Worm (Caenorhabditis elegans) whole organism, late embryonic: ENCODE results near the gene B0222.11.

Source experiments
- C38D4.7 ChIP-seq: fragments of 200-800 bp; sonication (Bioruptor generic); optimal IDR thresholded peaks from 2 replicates; lab custom pipeline; 2018; ENCODE audit warnings: mild to moderate bottlenecking, missing genetic modification characterization, moderate library complexity, missing compliant biosample characterization
- F13H6.1 ChIP-seq: sonication (generic microtip); optimal IDR thresholded peaks from 2 replicates; lab custom pipeline; 2016; ENCODE audit warnings: missing genetic modification characterization, missing compliant biosample characterization
- Y22D7AL.16 ChIP-seq: sonication (generic microtip); optimal IDR thresholded peaks from 2 replicates; lab custom pipeline; 2016; ENCODE audit warnings: missing genetic modification characterization, missing compliant biosample characterization
- ahr-1 ChIP-seq: sonication (generic microtip); optimal IDR thresholded peaks from 2 replicates; lab custom pipeline; 2016; ENCODE audit warnings: missing genetic modification characterization, missing compliant biosample characterization
- ama-1 ChIP-seq: fragments of 150-350 bp; optimal IDR thresholded peaks from 2 replicates; lab custom pipeline; 2014
- ceh-18 ChIP-seq: sonication (generic microtip); optimal IDR thresholded peaks from 2 replicates; lab custom pipeline; 2016; ENCODE audit warnings: missing genetic modification characterization, missing compliant biosample characterization
- ceh-24 ChIP-seq: sonication (generic microtip); optimal IDR thresholded peaks from 2 replicates; lab custom pipeline; 2016; ENCODE audit warnings: mild to moderate bottlenecking, missing genetic modification characterization, missing compliant biosample characterization
- ceh-30 ChIP-seq: fragments of 150-350 bp; optimal IDR thresholded peaks from 2 replicates; lab custom pipeline; 2014; ENCODE audit warnings: missing biosample characterization, missing genetic modification characterization
- ceh-48 ChIP-seq: sonication (generic microtip); optimal IDR thresholded peaks from 2 replicates; lab custom pipeline; 2016; ENCODE audit warnings: missing genetic modification characterization, inconsistent platforms, missing compliant biosample characterization
- elt-2 ChIP-seq: sonication (generic microtip); optimal IDR thresholded peaks from 2 replicates; lab custom pipeline; 2016; ENCODE audit warnings: missing genetic modification reagents, missing genetic modification characterization, missing compliant biosample characterization
- fkh-6 ChIP-seq: sonication (generic microtip); optimal IDR thresholded peaks from 2 replicates; lab custom pipeline; 2016; ENCODE audit warnings: missing genetic modification characterization, missing compliant biosample characterization
- hlh-13 ChIP-seq: fragments of 200-800 bp; sonication (Bioruptor generic); optimal IDR thresholded peaks from 2 replicates; lab custom pipeline; 2018; ENCODE audit warnings: mild to moderate bottlenecking, missing genetic modification characterization, missing compliant biosample characterization
- hlh-15 ChIP-seq: sonication (generic microtip); optimal IDR thresholded peaks from 2 replicates; lab custom pipeline; 2016; ENCODE audit warnings: missing genetic modification characterization, missing compliant biosample characterization
- hlh-30 ChIP-seq: sonication (generic microtip); optimal IDR thresholded peaks from 2 replicates; lab custom pipeline; 2017; ENCODE audit warnings: antibody characterized with exemption, missing genetic modification characterization, missing compliant biosample characterization; ENCODE audit not compliant: insufficient read depth
- hlh-6 ChIP-seq: sonication (generic microtip); optimal IDR thresholded peaks from 2 replicates; lab custom pipeline; 2016; ENCODE audit warnings: missing genotype, missing genetic modification characterization, missing compliant biosample characterization
- lim-6 ChIP-seq: sonication (generic microtip); optimal IDR thresholded peaks from 2 replicates; lab custom pipeline; 2016; ENCODE audit warnings: missing genetic modification characterization, missing compliant biosample characterization
- madf-2 ChIP-seq: sonication (generic microtip); optimal IDR thresholded peaks from 2 replicates; lab custom pipeline; 2017; ENCODE audit warnings: missing genetic modification characterization, missing compliant biosample characterization
- mec-3 ChIP-seq: sonication (generic microtip); optimal IDR thresholded peaks from 2 replicates; lab custom pipeline; 2016; ENCODE audit warnings: borderline replicate concordance, missing genetic modification characterization, missing compliant biosample characterization
- nfya-1 ChIP-seq: sonication (generic microtip); optimal IDR thresholded peaks from 2 replicates; lab custom pipeline; 2017; ENCODE audit warnings: missing genetic modification characterization, mild to moderate bottlenecking, missing compliant biosample characterization, antibody characterized with exemption, moderate library complexity
- nhr-11 ChIP-seq: fragments of 150-350 bp; optimal IDR thresholded peaks from 2 replicates; lab custom pipeline; 2014; ENCODE audit warnings: missing biosample characterization, missing genetic modification characterization
- nhr-232 ChIP-seq: sonication (generic microtip); optimal IDR thresholded peaks from 2 replicates; lab custom pipeline; 2016; ENCODE audit warnings: missing genetic modification characterization, missing compliant biosample characterization
- pag-3 ChIP-seq: sonication (generic microtip); optimal IDR thresholded peaks from 2 replicates; lab custom pipeline; 2016; ENCODE audit warnings: missing compliant biosample characterization, missing genetic modification characterization, borderline replicate concordance
- pax-1 ChIP-seq: fragments of 150-350 bp; optimal IDR thresholded peaks from 2 replicates; lab custom pipeline; 2014; ENCODE audit warnings: missing biosample characterization, missing genetic modification characterization
- pros-1 ChIP-seq: fragments of 150-350 bp; optimal IDR thresholded peaks from 2 replicates; lab custom pipeline; 2014; ENCODE audit warnings: missing biosample characterization, missing genetic modification reagents, missing genetic modification characterization
- ref-2 ChIP-seq: sonication (generic microtip); optimal IDR thresholded peaks from 2 replicates; lab custom pipeline; 2016; ENCODE audit warnings: missing genetic modification characterization, missing compliant biosample characterization
- rnt-1 ChIP-seq: sonication (generic microtip); optimal IDR thresholded peaks from 2 replicates; lab custom pipeline; 2016; ENCODE audit warnings: missing genetic modification characterization, missing compliant biosample characterization
- sdc-2 ChIP-seq: sonication (generic microtip); optimal IDR thresholded peaks from 2 replicates; lab custom pipeline; 2016; ENCODE audit warnings: missing genotype, missing genetic modification characterization, missing compliant biosample characterization
- syd-9 ChIP-seq: sonication (generic microtip); optimal IDR thresholded peaks from 2 replicates; lab custom pipeline; 2016; ENCODE audit warnings: mild to moderate bottlenecking, missing genetic modification characterization, moderate library complexity, missing compliant biosample characterization
- tbx-2 ChIP-seq: sonication (generic microtip); optimal IDR thresholded peaks from 2 replicates; lab custom pipeline; 2016; ENCODE audit warnings: missing genetic modification characterization, missing compliant biosample characterization
- tbx-7 ChIP-seq: sonication (generic microtip); optimal IDR thresholded peaks from 2 replicates; lab custom pipeline; 2016; ENCODE audit warnings: missing genotype, missing genetic modification characterization, missing compliant biosample characterization
- unc-42 ChIP-seq: sonication (generic microtip); optimal IDR thresholded peaks from 2 replicates; lab custom pipeline; 2016; ENCODE audit warnings: missing genotype, missing genetic modification characterization, missing compliant biosample characterization
- unc-55 ChIP-seq: sonication (generic microtip); optimal IDR thresholded peaks from 2 replicates; lab custom pipeline; 2017; ENCODE audit warnings: missing biosample characterization, missing genetic modification reagents, missing genetic modification characterization
- zip-5 ChIP-seq: sonication (generic microtip); optimal IDR thresholded peaks from 2 replicates; lab custom pipeline; 2016; ENCODE audit warnings: missing genetic modification characterization, missing compliant biosample characterization
- ztf-16 ChIP-seq: sonication (generic microtip); optimal IDR thresholded peaks from 2 replicates; lab custom pipeline; 2017; ENCODE audit warnings: missing genetic modification characterization, missing compliant biosample characterization

The B0222.11 gene

DNA sequence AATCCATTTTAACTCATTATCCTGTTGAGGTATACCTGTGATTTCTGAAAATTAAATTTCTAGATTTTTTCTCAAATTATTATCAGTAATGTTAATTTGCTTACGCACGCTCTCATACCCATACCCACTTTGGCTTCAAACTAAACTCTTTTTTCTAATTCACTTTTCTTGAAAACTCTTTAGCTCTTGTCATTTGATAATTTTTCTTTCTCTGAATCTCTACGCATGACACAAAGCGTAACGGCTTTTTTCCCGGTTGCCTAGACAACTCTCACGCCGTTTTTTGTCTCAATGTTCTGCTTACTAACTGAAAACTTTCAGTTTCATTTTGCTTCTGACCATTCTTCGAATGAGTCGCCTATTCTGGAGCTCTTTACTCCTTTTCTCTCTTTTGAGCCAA, 34.0 kb downstream of the B0222.11 start, which contains the start of gene B0222.1:
B0222.1 (plus strand) TSS at position 306 of the 400 bp plus-strand sequence.
- no peak for TF ChIP-seq hlh-30
- no peak for TF ChIP-seq hlh-6 (tag; lab: Kevin White, UChicago)
- TF ChIP-seq nfya-1 (tag; lab: Kevin White, UChicago): no peak
- TF ChIP-seq sdc-2 (tag; lab: Kevin White, UChicago): no peak
- TF ChIP-seq lim-6: no peak
- no peak for TF ChIP-seq ahr-1 (tag; lab: Kevin White, UChicago)
- TF ChIP-seq zip-5 (tag; lab: Kevin White, UChicago): no peak
- TF ChIP-seq unc-55: no peak
- no peak for TF ChIP-seq pax-1 (tag; lab: Kevin White, UChicago)
- TF ChIP-seq, all 69 proteins: peak for 0

DNA sequence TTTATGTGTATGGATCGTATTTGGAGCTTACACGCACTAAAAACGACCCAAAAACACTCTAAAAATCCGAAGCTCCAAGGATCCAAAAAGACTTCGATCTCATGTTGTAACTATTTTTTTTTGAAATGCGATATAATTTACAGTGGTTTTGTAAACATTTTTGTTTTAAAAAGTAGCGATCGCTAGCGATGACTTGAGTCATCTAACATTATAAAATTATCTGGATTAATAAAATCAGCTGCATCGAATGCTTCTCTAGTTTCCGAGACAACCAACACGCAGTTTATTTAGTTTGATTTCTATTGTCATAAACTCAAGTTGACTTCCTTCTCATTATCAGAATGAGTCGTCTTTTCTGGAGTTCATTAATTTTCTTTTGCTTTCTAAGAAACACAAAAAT, 35.9 kb downstream of the B0222.11 start, which contains the start of gene F21C10.1:
F21C10.1 (plus strand) TSS at position 301 of the 400 bp plus-strand sequence.
- TF ChIP-seq C38D4.7 (GFP tag; lab: Kevin White, UChicago): no peak
- TF ChIP-seq madf-2 (tag; lab: Kevin White, UChicago): no peak
- TF ChIP-seq pag-3 (tag; lab: Kevin White, UChicago): no peak
- TF ChIP-seq ref-2 (tag; lab: Kevin White, UChicago): no peak
- TF ChIP-seq hlh-15 (tag; lab: Kevin White, UChicago): no peak
- TF ChIP-seq mec-3 (tag; lab: Kevin White, UChicago): no peak
- no peak for TF ChIP-seq F13H6.1 (tag; lab: Kevin White, UChicago)
- TF ChIP-seq nhr-232: no peak
- no peak for TF ChIP-seq Y22D7AL.16 (tag; lab: Kevin White, UChicago)
- TF ChIP-seq rnt-1 (tag; lab: Kevin White, UChicago): no peak
- TF ChIP-seq ceh-18: no peak
- TF ChIP-seq fkh-6: no peak
- no peak for TF ChIP-seq syd-9 (tag; lab: Kevin White, UChicago)
- no peak for TF ChIP-seq nhr-11 (tag; lab: Kevin White, UChicago)
- no peak for TF ChIP-seq ztf-16 (tag; lab: Kevin White, UChicago)
- no peak for TF ChIP-seq elt-2
- TF ChIP-seq hlh-13 (GFP tag; lab: Kevin White, UChicago): no peak

DNA sequence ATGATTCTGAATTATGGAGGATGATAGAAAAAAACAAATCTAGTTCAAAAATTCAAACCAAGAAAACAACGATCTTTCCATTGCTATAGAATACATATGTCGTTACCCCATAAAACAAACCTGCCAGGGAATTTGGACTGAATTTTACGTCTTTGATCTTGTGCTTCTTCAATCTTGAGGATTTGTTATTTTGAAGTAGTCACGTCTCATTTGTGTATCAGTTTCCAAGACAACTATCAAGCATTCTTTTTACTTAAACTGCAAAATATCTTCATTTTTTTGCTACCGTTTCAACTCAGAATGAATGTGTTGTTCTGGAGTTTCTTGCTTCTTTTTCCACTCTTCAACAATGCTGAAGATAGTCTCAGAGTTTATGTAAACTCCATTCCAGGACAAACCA, 37.2 kb downstream of the B0222.11 start, which contains the start of gene F21C10.19:
F21C10.19 (plus strand) TSS at position 301 of the 400 bp plus-strand sequence.
- no peak for TF ChIP-seq tbx-2 (tag; lab: Kevin White, UChicago)

DNA sequence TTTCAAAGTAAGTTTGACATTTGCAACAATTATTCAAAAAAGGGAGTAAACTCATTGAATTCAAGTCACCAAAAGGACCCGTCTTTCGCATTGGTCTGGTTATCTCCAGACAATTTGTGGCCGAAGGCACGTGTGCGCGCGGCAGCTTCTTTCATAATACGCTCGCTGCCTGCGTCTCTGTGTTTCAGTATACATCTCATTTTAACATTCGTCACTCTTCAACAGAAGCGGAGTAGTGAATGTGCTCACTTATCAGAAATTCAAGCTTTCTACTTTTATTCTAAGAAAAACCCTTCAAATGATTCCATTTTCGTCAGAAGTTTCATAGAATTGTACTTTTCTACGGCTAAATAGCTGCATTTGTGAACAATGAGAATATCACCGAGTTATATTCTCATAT, 39.4 kb downstream of the B0222.11 start:
- TF ChIP-seq ceh-48 (tag; lab: Kevin White, UChicago) (no peak), tbx-7 (tag; lab: Kevin White, UChicago) (no peak), ceh-18 (no peak), ref-2 (tag; lab: Kevin White, UChicago) (no peak), ama-1 (lab: Kevin White, UChicago) (no peak), hlh-30 (peak; percentile 27), unc-42 (tag; lab: Kevin White, UChicago) (peak; percentile 40)

DNA sequence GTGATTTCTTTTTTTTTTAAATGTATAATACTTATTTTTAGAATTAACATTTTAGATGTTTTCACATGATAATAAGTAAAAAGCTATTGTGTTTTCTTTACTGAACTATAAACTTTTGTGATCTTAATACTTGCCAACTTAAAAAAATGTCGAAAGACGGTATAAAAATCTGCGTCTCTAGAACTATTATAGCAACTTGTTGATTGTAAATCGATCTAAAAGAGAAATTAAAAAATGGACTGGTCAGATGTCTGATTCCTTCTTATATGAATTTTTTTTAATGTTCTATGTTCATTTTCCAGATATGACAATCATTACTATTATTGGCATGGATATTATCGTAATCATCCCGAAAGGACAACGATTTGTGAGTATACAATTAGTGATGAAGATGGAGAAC, 40.2 kb downstream of the B0222.11 start, which contains the start of gene F21C10.3:
F21C10.3 (plus strand) TSS at position 301 of the 400 bp plus-strand sequence.
- TF ChIP-seq madf-2 (tag; lab: Kevin White, UChicago) (no peak), pros-1 (tag; lab: Kevin White, UChicago) (no peak), ceh-24 (tag; lab: Kevin White, UChicago) (no peak), ceh-30 (tag; lab: Kevin White, UChicago) (no peak), ztf-16 (tag; lab: Kevin White, UChicago) (no peak), rnt-1 (tag; lab: Kevin White, UChicago) (no peak)
